Fruit fly (Drosophila melanogaster) whole organism, prepupa: ENCODE measurements around the gene CG42750.

Experiments used
- CG10669 ChIP-seq: fragments of 200-800 bp; sonication (Bioruptor generic); optimal IDR thresholded peaks from 3 replicates; lab custom pipeline; 2018; ENCODE audit warnings: missing biosample characterization, mild to moderate bottlenecking, missing genetic modification characterization, moderate library complexity
- CG11294 ChIP-seq: fragments of 200-800 bp; sonication (Bioruptor generic); IDR thresholded peaks from 2 replicates; pipeline ENCODE4 v1.3.6; 2022; ENCODE audit warnings: missing biosample characterization, missing genetic modification characterization
- CG15336 ChIP-seq: fragments of 200-800 bp; sonication (Bioruptor generic); IDR thresholded peaks from 2 replicates; pipeline ENCODE4 v1.3.6; 2022; ENCODE audit warnings: missing biosample characterization, missing genetic modification characterization
- CG7368 ChIP-seq: fragments of 200-800 bp; sonication (Bioruptor generic); optimal IDR thresholded peaks from 3 replicates; lab custom pipeline; 2016; ENCODE audit warnings: missing biosample characterization, missing genetic modification characterization
- CG9139 ChIP-seq: fragments of 200-800 bp; sonication (Bioruptor generic); optimal IDR thresholded peaks from 3 replicates; lab custom pipeline; 2017; ENCODE audit warnings: missing biosample characterization, mild to moderate bottlenecking, missing genetic modification characterization
- OdsH ChIP-seq: fragments of 200-800 bp; sonication (Bioruptor generic); optimal IDR thresholded peaks from 3 replicates; lab custom pipeline; 2016; ENCODE audit warnings: missing biosample characterization, missing genetic modification characterization
- Smox ChIP-seq: fragments of 200-800 bp; sonication (Bioruptor generic); optimal IDR thresholded peaks from 3 replicates; lab custom pipeline; 2016; ENCODE audit warnings: missing biosample characterization, missing genetic modification characterization
- dsx ChIP-seq: fragments of 200-800 bp; optimal IDR thresholded peaks from 3 replicates; lab custom pipeline; 2019; ENCODE audit warnings: missing biosample characterization, mild to moderate bottlenecking, missing genetic modification characterization, moderate library complexity; ENCODE audit not compliant: poor library complexity, severe bottlenecking
- ss ChIP-seq, 2 experiments: fragments of 200-800 bp; sonication (Bioruptor generic); optimal IDR thresholded peaks; 2 replicates in 1 of 2; 3 replicates in 1 of 2; lab custom pipeline; 2017 to 2018; ENCODE audit warnings: mild to moderate bottlenecking in 2 of 2, missing biosample characterization in 2 of 2, missing genetic modification characterization in 2 of 2, moderate library complexity in 1 of 2
- topi ChIP-seq: fragments of 200-800 bp; sonication (Bioruptor generic); optimal IDR thresholded peaks from 3 replicates; lab custom pipeline; 2016; ENCODE audit warnings: missing biosample characterization, missing genetic modification characterization

- TF ChIP-seq OdsH (GFP tag; lab: Kevin White, UChicago) (peak; percentile 47), CG7368 (GFP tag; lab: Kevin White, UChicago) (peak; percentile 60), CG10669 (GFP tag; lab: Kevin White, UChicago) (peak; percentile 28), topi (GFP tag; lab: Kevin White, UChicago) (peak; percentile 38), CG11294 (GFP tag; lab: Robert Waterston, UW) (0 out of 2 replicates have a peak, but pooled peaks have one; percentile 6), Smox (peak; percentile 47), CG9139 (GFP tag; lab: Kevin White, UChicago) (no peak), CG15336 (GFP tag; lab: Robert Waterston, UW) (peak; percentile 51), dsx (GFP tag; lab: Kevin White, UChicago) (peak; percentile 62), ss (GFP tag; optimal IDR thresholded peaks at IDR 0.05; lab: Kevin White, UChicago) (peak; percentile 8 to 23)
Observed at dm6 chr2L:18150393-18151133, 125.0 kb downstream of the CG42750 start.
